Fruit fly (Drosophila melanogaster) whole organism, prepupa: ENCODE data around the gene CheB38b.

Source experiments
- Blimp-1 ChIP-seq: fragments of 200-800 bp; sonication (Bioruptor generic); optimal IDR thresholded peaks from 3 replicates; lab custom pipeline; 2017; ENCODE audit warnings: missing biosample characterization, missing genetic modification characterization, mild to moderate bottlenecking, moderate library complexity, missing genetic modification reagents
- CG10631 ChIP-seq: fragments of 200-800 bp; sonication (Bioruptor generic); optimal IDR thresholded peaks from 2 replicates; lab custom pipeline; 2016; ENCODE audit warnings: missing biosample characterization, missing genetic modification characterization
- CG16779 ChIP-seq: fragments of 200-800 bp; sonication (Bioruptor generic); optimal IDR thresholded peaks from 3 replicates; lab custom pipeline; 2017; ENCODE audit warnings: missing biosample characterization, mild to moderate bottlenecking, missing genetic modification characterization
- CG4318 ChIP-seq: fragments of 200-800 bp; sonication (Bioruptor generic); optimal IDR thresholded peaks from 3 replicates; lab custom pipeline; 2017; ENCODE audit warnings: missing biosample characterization, mild to moderate bottlenecking, missing genetic modification characterization
- Ets21C ChIP-seq: fragments of 200-800 bp; sonication (Bioruptor generic); optimal IDR thresholded peaks from 3 replicates; lab custom pipeline; 2016; ENCODE audit warnings: missing biosample characterization, missing genetic modification characterization
- Gug ChIP-seq: fragments of 200-800 bp; sonication (Bioruptor generic); IDR thresholded peaks from 2 replicates; pipeline ENCODE4 v1.3.6; 2022; ENCODE audit warnings: missing biosample characterization, missing genetic modification characterization
- Hr38 ChIP-seq: sonication (Bioruptor generic); optimal IDR thresholded peaks from 2 replicates; lab custom pipeline; 2016; ENCODE audit warnings: missing biosample characterization, missing genetic modification characterization
- Hr39 ChIP-seq: fragments of 200-800 bp; sonication (Bioruptor generic); optimal IDR thresholded peaks from 2 replicates; lab custom pipeline; 2016; ENCODE audit warnings: missing biosample characterization, missing genetic modification characterization
- Lpt ChIP-seq: fragments of 200-800 bp; sonication (Bioruptor generic); optimal IDR thresholded peaks from 3 replicates; lab custom pipeline; 2016; ENCODE audit warnings: missing biosample characterization, missing genetic modification characterization
- Sox102F ChIP-seq: fragments of 200-800 bp; sonication (Bioruptor generic); optimal IDR thresholded peaks from 2 replicates; lab custom pipeline; 2016; ENCODE audit warnings: missing biosample characterization, mild to moderate bottlenecking, missing genetic modification characterization
- acj6 ChIP-seq: fragments of 200-800 bp; sonication (Bioruptor generic); optimal IDR thresholded peaks from 3 replicates; lab custom pipeline; 2016; ENCODE audit warnings: missing biosample characterization, missing genetic modification characterization
- pdm3 ChIP-seq: fragments of 200-800 bp; sonication (Bioruptor generic); optimal IDR thresholded peaks from 3 replicates; lab custom pipeline; 2016; ENCODE audit warnings: missing biosample characterization, missing genetic modification characterization
- ss ChIP-seq, 2 experiments: fragments of 200-800 bp; sonication (Bioruptor generic); optimal IDR thresholded peaks; 2 replicates in 1 of 2; 3 replicates in 1 of 2; lab custom pipeline; 2017 to 2018; ENCODE audit warnings: mild to moderate bottlenecking in 2 of 2, missing biosample characterization in 2 of 2, missing genetic modification characterization in 2 of 2, moderate library complexity in 1 of 2

- no peak for TF ChIP-seq Blimp-1
- no peak for TF ChIP-seq Sox102F (GFP tag; lab: Kevin White, UChicago)
- no peak for TF ChIP-seq Hr39 (GFP tag; lab: Kevin White, UChicago)
- no peak for TF ChIP-seq Hr38 (GFP tag; lab: Kevin White, UChicago)
- TF ChIP-seq CG16779 (tag; lab: Kevin White, UChicago): no peak
- TF ChIP-seq Ets21C: no peak
- no peak for TF ChIP-seq ss (GFP tag; optimal IDR thresholded peaks at IDR 0.05; lab: Kevin White, UChicago)
- TF ChIP-seq Lpt (GFP tag; lab: Kevin White, UChicago): no peak
- no peak for TF ChIP-seq pdm3 (GFP tag; lab: Kevin White, UChicago)
- TF ChIP-seq CG10631 (GFP tag; lab: Kevin White, UChicago): no peak
- no peak for TF ChIP-seq acj6
- TF ChIP-seq Gug: no peak
- TF ChIP-seq CG4318: no peak
Measured at dm6 chr2L:20788050-20788449, 29.0 kb downstream of the CheB38b start.
